Worm (Caenorhabditis elegans) whole organism, mixed stage, embryonic: ENCODE data around the gene str-103.

Experiments
- M03D4.4 ChIP-seq: sonication (generic microtip); optimal IDR thresholded peaks from 2 replicates; lab custom pipeline; 2017; ENCODE audit warnings: mild to moderate bottlenecking, missing genetic modification characterization, missing compliant biosample characterization
- bed-3 ChIP-seq: fragments of 200-800 bp; sonication (Bioruptor generic); optimal IDR thresholded peaks from 3 replicates; lab custom pipeline; 2018; ENCODE audit warnings: mild to moderate bottlenecking, missing genetic modification characterization, moderate library complexity, missing compliant biosample characterization
- blmp-1 ChIP-seq: fragments of 150-350 bp; optimal IDR thresholded peaks from 2 replicates; lab custom pipeline; 2014; ENCODE audit warnings: missing biosample characterization, missing genetic modification characterization
- ceh-39 ChIP-seq: fragments of 150-350 bp; optimal IDR thresholded peaks from 2 replicates; lab custom pipeline; 2014; ENCODE audit warnings: missing biosample characterization, missing genetic modification characterization
- ceh-43 ChIP-seq: fragments of 200-800 bp; sonication (Bioruptor generic); optimal IDR thresholded peaks from 2 replicates; lab custom pipeline; 2018; ENCODE audit warnings: mild to moderate bottlenecking, missing genetic modification characterization, moderate library complexity, missing compliant biosample characterization
- ceh-83 ChIP-seq: fragments of 200-800 bp; sonication (Bioruptor generic); optimal IDR thresholded peaks from 2 replicates; lab custom pipeline; 2018; ENCODE audit warnings: mild to moderate bottlenecking, missing genetic modification characterization, missing compliant biosample characterization
- ces-1 ChIP-seq: fragments of 150-350 bp; optimal IDR thresholded peaks from 2 replicates; lab custom pipeline; 2014; ENCODE audit warnings: missing biosample characterization, missing genetic modification reagents, missing genetic modification characterization
- cnd-1 ChIP-seq: fragments of 200-800 bp; sonication (Bioruptor generic); optimal IDR thresholded peaks from 2 replicates; lab custom pipeline; 2018; ENCODE audit warnings: mild to moderate bottlenecking, missing genetic modification characterization, missing compliant biosample characterization
- elt-1 ChIP-seq: sonication (generic microtip); optimal IDR thresholded peaks from 2 replicates; lab custom pipeline; 2017; ENCODE audit warnings: missing genetic modification characterization, mild to moderate bottlenecking, missing compliant biosample characterization, antibody characterized with exemption, moderate library complexity, borderline replicate concordance; ENCODE audit not compliant: insufficient read depth
- elt-3 ChIP-seq: fragments of 150-350 bp; optimal IDR thresholded peaks from 2 replicates; lab custom pipeline; 2014; ENCODE audit warnings: missing biosample characterization, missing genetic modification characterization
- flh-1 ChIP-seq: fragments of 200-800 bp; sonication (Bioruptor generic); optimal IDR thresholded peaks from 2 replicates; lab custom pipeline; 2018; ENCODE audit warnings: mild to moderate bottlenecking, missing genetic modification characterization, moderate library complexity, missing compliant biosample characterization
- ham-2 ChIP-seq: fragments of 200-800 bp; sonication (Bioruptor generic); optimal IDR thresholded peaks from 2 replicates; lab custom pipeline; 2018; ENCODE audit warnings: mild to moderate bottlenecking, missing genetic modification characterization, missing compliant biosample characterization
- hlh-1 ChIP-seq: fragments of 150-350 bp; optimal IDR thresholded peaks from 2 replicates; lab custom pipeline; 2014; ENCODE audit warnings: missing biosample characterization, missing genetic modification reagents, missing genetic modification characterization
- lin-32 ChIP-seq: fragments of 200-800 bp; sonication (Bioruptor generic); optimal IDR thresholded peaks from 2 replicates; lab custom pipeline; 2018; ENCODE audit warnings: mild to moderate bottlenecking, missing genetic modification characterization, missing compliant biosample characterization
- mab-5 ChIP-seq: fragments of 150-350 bp; optimal IDR thresholded peaks from 2 replicates; lab custom pipeline; 2014; ENCODE audit warnings: missing biosample characterization, missing genetic modification characterization
- mls-2 ChIP-seq: sonication (generic microtip); optimal IDR thresholded peaks from 2 replicates; lab custom pipeline; 2016; ENCODE audit warnings: mild to moderate bottlenecking, missing genetic modification characterization, moderate library complexity, missing compliant biosample characterization
- nhr-12 ChIP-seq: fragments of 150-350 bp; optimal IDR thresholded peaks from 2 replicates; lab custom pipeline; 2014; ENCODE audit warnings: missing biosample characterization, missing genetic modification characterization
- nhr-2 ChIP-seq: fragments of 150-350 bp; optimal IDR thresholded peaks from 2 replicates; lab custom pipeline; 2014; ENCODE audit warnings: missing biosample characterization, missing genetic modification characterization
- nhr-237 ChIP-seq: fragments of 150-350 bp; optimal IDR thresholded peaks from 2 replicates; lab custom pipeline; 2014; ENCODE audit warnings: missing biosample characterization, missing genetic modification characterization
- nhr-28 ChIP-seq: fragments of 150-350 bp; optimal IDR thresholded peaks from 2 replicates; lab custom pipeline; 2014; ENCODE audit warnings: missing biosample characterization, missing genetic modification characterization
- nhr-76 ChIP-seq: sonication (generic microtip); optimal IDR thresholded peaks from 2 replicates; lab custom pipeline; 2017; ENCODE audit warnings: missing biosample characterization, missing genetic modification characterization
- pha-4 ChIP-seq: fragments of 150-350 bp; optimal IDR thresholded peaks from 2 replicates; lab custom pipeline; 2018; ENCODE audit warnings: missing biosample characterization, missing genetic modification reagents, missing genetic modification characterization
- sem-2 ChIP-seq: fragments of 200-800 bp; sonication (Bioruptor generic); optimal IDR thresholded peaks from 2 replicates; lab custom pipeline; 2018; ENCODE audit warnings: mild to moderate bottlenecking, missing genetic modification characterization, missing compliant biosample characterization
- snpc-4 ChIP-seq: fragments of 150-350 bp; optimal IDR thresholded peaks from 2 replicates; lab custom pipeline; 2014; ENCODE audit warnings: missing biosample characterization, missing genetic modification characterization
- sptf-1 ChIP-seq: sonication (generic microtip); optimal IDR thresholded peaks from 2 replicates; lab custom pipeline; 2017; ENCODE audit warnings: mild to moderate bottlenecking, missing genetic modification characterization, moderate library complexity, missing compliant biosample characterization
- unc-120 ChIP-seq: sonication (generic microtip); optimal IDR thresholded peaks from 2 replicates; lab custom pipeline; 2017; ENCODE audit warnings: missing genetic modification characterization, missing compliant biosample characterization; ENCODE audit not compliant: poor library complexity, severe bottlenecking
- unc-39 ChIP-seq: fragments of 150-350 bp; optimal IDR thresholded peaks from 2 replicates; lab custom pipeline; 2014; ENCODE audit warnings: missing biosample characterization, missing genetic modification characterization
- unc-62 ChIP-seq: fragments of 150-350 bp; optimal IDR thresholded peaks from 2 replicates; lab custom pipeline; 2014; ENCODE audit warnings: missing biosample characterization, missing genetic modification reagents, missing genetic modification characterization
- zip-8 ChIP-seq: fragments of 150-350 bp; optimal IDR thresholded peaks from 2 replicates; lab custom pipeline; 2014; ENCODE audit warnings: missing biosample characterization, missing genetic modification characterization

The str-103 gene

ce11 chrV:16158391-16158790, 39.9 kb upstream of the str-103 start, which contains the start of gene str-99:
Gene str-99, minus strand, starts transcription at chrV:16158491.
- TF ChIP-seq mls-2 (tag; lab: Kevin White, UChicago) (no peak), nhr-76 (tag; lab: Kevin White, UChicago) (no peak), unc-39 (no peak), nhr-2 (tag; lab: Kevin White, UChicago) (no peak), bed-3 (GFP tag; lab: Kevin White, UChicago) (no peak), zip-8 (tag; lab: Kevin White, UChicago) (no peak), nhr-28 (tag; lab: Kevin White, UChicago) (no peak)

- no peak for TF ChIP-seq M03D4.4 (tag; lab: Kevin White, UChicago)
- TF ChIP-seq nhr-28 (tag; lab: Kevin White, UChicago): no peak
- TF ChIP-seq unc-120: no peak
- TF ChIP-seq sem-2 (GFP tag; lab: Kevin White, UChicago): no peak
- no peak for TF ChIP-seq flh-1 (GFP tag; lab: Kevin White, UChicago)
- no peak for TF ChIP-seq cnd-1 (tag; lab: Kevin White, UChicago)
- no peak for TF ChIP-seq lin-32 (GFP tag; lab: Kevin White, UChicago)
- TF ChIP-seq sptf-1 (tag; lab: Kevin White, UChicago): no peak
- TF ChIP-seq unc-62 (GFP tag; lab: Kevin White, UChicago): no peak
- no peak for TF ChIP-seq nhr-76 (tag; lab: Kevin White, UChicago)
These were observed 36.6 kb upstream of the str-103 start, which contains the start of gene str-97 for ce11 chrV:16155111-16155510. Gene str-97, minus strand, starts transcription at chrV:16155211.

ce11 chrV:16153375-16153774, 34.9 kb upstream of the str-103 start, which contains the start of gene str-254:
Gene str-254, minus strand, starts transcription at chrV:16153475.
- no peak for TF ChIP-seq elt-1 (tag; lab: Kevin White, UChicago)
- no peak for TF ChIP-seq lin-32 (GFP tag; lab: Kevin White, UChicago)

ce11 chrV:16148805-16149204, 30.3 kb upstream of the str-103 start, which contains the start of gene F10A3.4:
Gene F10A3.4, plus strand, starts transcription at chrV:16149105.
- TF ChIP-seq ceh-43 (GFP tag; lab: Kevin White, UChicago) (no peak), nhr-237 (tag; lab: Kevin White, UChicago) (no peak), ceh-39 (no peak), nhr-76 (tag; lab: Kevin White, UChicago) (no peak), ham-2 (no peak), elt-1 (tag; lab: Kevin White, UChicago) (no peak), nhr-28 (tag; lab: Kevin White, UChicago) (no peak)
- TF ChIP-seq, all 35 proteins: peak for 0

- no peak for TF ChIP-seq mls-2 (tag; lab: Kevin White, UChicago)
- no peak for TF ChIP-seq elt-1 (tag; lab: Kevin White, UChicago)
- TF ChIP-seq unc-120: no peak
- TF ChIP-seq zip-8 (tag; lab: Kevin White, UChicago): no peak
- TF ChIP-seq nhr-237 (tag; lab: Kevin White, UChicago): no peak
- no peak for TF ChIP-seq nhr-76 (tag; lab: Kevin White, UChicago)
- TF ChIP-seq snpc-4 (tag; lab: Kevin White, UChicago): no peak
- no peak for TF ChIP-seq lin-32 (GFP tag; lab: Kevin White, UChicago)
- no peak for TF ChIP-seq unc-62 (GFP tag; lab: Kevin White, UChicago)
- TF ChIP-seq hlh-1: no peak
- TF ChIP-seq ceh-83: no peak
- TF ChIP-seq elt-3 (tag; lab: Kevin White, UChicago): no peak
- TF ChIP-seq bed-3 (GFP tag; lab: Kevin White, UChicago): no peak
- TF ChIP-seq nhr-12 (tag; lab: Kevin White, UChicago): no peak
- no peak for TF ChIP-seq blmp-1 (tag; lab: Kevin White, UChicago)
- no peak for TF ChIP-seq ces-1 (GFP tag; lab: Kevin White, UChicago)
- TF ChIP-seq mab-5 (tag; lab: Kevin White, UChicago): no peak
- TF ChIP-seq pha-4 (tag; lab: Kevin White, UChicago): no peak
- TF ChIP-seq cnd-1 (tag; lab: Kevin White, UChicago): no peak
- TF ChIP-seq, all 35 proteins: peak for 0
These were observed 26.5 kb upstream of the str-103 start for ce11 chrV:16145009-16145408.
